Worm (Caenorhabditis elegans) whole organism, early embryonic: ENCODE results near the gene rgs-11.

Source experiments
- B0310.2 ChIP-seq: sonication (generic microtip); optimal IDR thresholded peaks from 2 replicates; lab custom pipeline; 2016; ENCODE audit warnings: mild to moderate bottlenecking, missing genetic modification characterization, missing compliant biosample characterization
- F13C5.2 ChIP-seq: sonication (generic microtip); optimal IDR thresholded peaks from 2 replicates; lab custom pipeline; 2017; ENCODE audit warnings: mild to moderate bottlenecking, missing genetic modification characterization, inconsistent platforms, missing compliant biosample characterization
- aly-1 ChIP-seq: sonication (generic microtip); optimal IDR thresholded peaks from 2 replicates; lab custom pipeline; 2016; ENCODE audit warnings: missing genetic modification characterization, missing compliant biosample characterization
- ama-1 ChIP-seq: fragments of 150-350 bp; optimal IDR thresholded peaks from 2 replicates; lab custom pipeline; 2014
- ceh-13 ChIP-seq: fragments of 200-800 bp; sonication (Bioruptor generic); optimal IDR thresholded peaks from 2 replicates; lab custom pipeline; 2018; ENCODE audit warnings: mild to moderate bottlenecking, missing genetic modification characterization, missing compliant biosample characterization
- ceh-36 ChIP-seq: sonication (generic microtip); optimal IDR thresholded peaks from 2 replicates; lab custom pipeline; 2016; ENCODE audit warnings: missing genetic modification characterization, inconsistent platforms, missing compliant biosample characterization
- ets-7 ChIP-seq: sonication (generic microtip); optimal IDR thresholded peaks from 2 replicates; lab custom pipeline; 2016; ENCODE audit warnings: missing genotype, missing genetic modification characterization, missing compliant biosample characterization
- flt-1 ChIP-seq: fragments of 200-800 bp; sonication (Bioruptor generic); IDR thresholded peaks from 2 replicates; pipeline ENCODE4 v1.3.6; 2022; ENCODE audit warnings: missing genetic modification characterization, missing compliant biosample characterization
- hmbx-1 ChIP-seq: sonication (generic microtip); optimal IDR thresholded peaks from 2 replicates; lab custom pipeline; 2016; ENCODE audit warnings: mild to moderate bottlenecking, missing genetic modification characterization, missing compliant biosample characterization
- hmg-4 ChIP-seq: fragments of 200-800 bp; sonication (Bioruptor generic); optimal IDR thresholded peaks from 2 replicates; lab custom pipeline; 2018; ENCODE audit warnings: mild to moderate bottlenecking, missing genetic modification characterization, missing compliant biosample characterization
- hnd-1 ChIP-seq: sonication (generic microtip); optimal IDR thresholded peaks from 2 replicates; lab custom pipeline; 2016; ENCODE audit warnings: missing genetic modification characterization, missing compliant biosample characterization
- pes-1 ChIP-seq: fragments of 200-800 bp; sonication (Bioruptor generic); IDR thresholded peaks from 2 replicates; pipeline ENCODE4 v1.3.6; 2022; ENCODE audit warnings: missing genetic modification reagents, missing genetic modification characterization, missing compliant biosample characterization
- scrt-1 ChIP-seq: fragments of 200-800 bp; sonication (Bioruptor generic); IDR thresholded peaks from 2 replicates; pipeline ENCODE4 v1.3.6; 2022; ENCODE audit warnings: missing genetic modification characterization, missing compliant biosample characterization
- sea-1 ChIP-seq: fragments of 200-800 bp; sonication (Bioruptor generic); conservative IDR thresholded peaks from 2 replicates; pipeline ENCODE4 v1.3.6; 2022; ENCODE audit warnings: missing genetic modification characterization, missing compliant biosample characterization
- tbx-11 ChIP-seq: fragments of 200-800 bp; sonication (Bioruptor generic); IDR thresholded peaks from 2 replicates; pipeline ENCODE4 v1.3.6; 2022; ENCODE audit warnings: missing genetic modification characterization, missing compliant biosample characterization
- tbx-37 ChIP-seq: fragments of 200-800 bp; sonication (Bioruptor generic); conservative IDR thresholded peaks from 2 replicates; pipeline ENCODE4 v1.3.6; 2022; ENCODE audit warnings: missing genetic modification reagents, missing genetic modification characterization, missing compliant biosample characterization
- tra-4 ChIP-seq: sonication (generic microtip); optimal IDR thresholded peaks from 2 replicates; lab custom pipeline; 2017; ENCODE audit warnings: missing genetic modification characterization, missing compliant biosample characterization

rgs-11 gene

ce11 chrX:14983274-14983673 lies 18.9 kb downstream of the rgs-11 start, which contains the start of gene rbg-1:
TSS of gene rbg-1 (plus strand) at chrX:14983533.
- TF ChIP-seq ceh-36 (tag; lab: Kevin White, UChicago) (no peak), F13C5.2 (tag; lab: Kevin White, UChicago) (no peak), hmbx-1 (tag; lab: Kevin White, UChicago) (no peak), ceh-13 (GFP tag; lab: Kevin White, UChicago) (no peak), ama-1 (no peak), B0310.2 (tag; lab: Kevin White, UChicago) (no peak), sea-1 (no peak), scrt-1 (GFP tag; lab: Robert Waterston, UW) (no peak), tbx-11 (no peak), tbx-37 (GFP tag; lab: Robert Waterston, UW) (no peak), ets-7 (tag; lab: Kevin White, UChicago) (no peak), tra-4 (no peak), hnd-1 (no peak), aly-1 (tag; lab: Kevin White, UChicago) (no peak), pes-1 (GFP tag; lab: Robert Waterston, UW) (no peak), hmg-4 (GFP tag; lab: Kevin White, UChicago) (no peak), flt-1 (no peak)

ce11 chrX:14988160-14988559 lies 23.8 kb downstream of the rgs-11 start:
- TF ChIP-seq tbx-37 (GFP tag; lab: Robert Waterston, UW) = no peak
- TF ChIP-seq F13C5.2 (tag; lab: Kevin White, UChicago) = no peak
- TF ChIP-seq scrt-1 (GFP tag; lab: Robert Waterston, UW) = no peak
- TF ChIP-seq flt-1 = no peak
- TF ChIP-seq B0310.2 (tag; lab: Kevin White, UChicago) = no peak
- no peak for TF ChIP-seq hnd-1
- no peak for TF ChIP-seq hmbx-1 (tag; lab: Kevin White, UChicago)
- TF ChIP-seq sea-1 = no peak
- no peak for TF ChIP-seq hmg-4 (GFP tag; lab: Kevin White, UChicago)
- no peak for TF ChIP-seq ama-1
- TF ChIP-seq ets-7 (tag; lab: Kevin White, UChicago) = no peak
- TF ChIP-seq ceh-36 (tag; lab: Kevin White, UChicago) = no peak
- no peak for TF ChIP-seq tbx-11
- TF ChIP-seq tra-4 = no peak
- no peak for TF ChIP-seq pes-1 (GFP tag; lab: Robert Waterston, UW)

ce11 chrX:14991280-14991679 lies 26.9 kb downstream of the rgs-11 start, which contains the start of gene iglr-1:
TSS of gene iglr-1 (minus strand) at chrX:14991380.
- TF ChIP-seq sea-1 (no peak), scrt-1 (GFP tag; lab: Robert Waterston, UW) (no peak), ceh-13 (GFP tag; lab: Kevin White, UChicago) (no peak), ets-7 (tag; lab: Kevin White, UChicago) (no peak), tbx-11 (no peak), aly-1 (tag; lab: Kevin White, UChicago) (no peak), hmg-4 (GFP tag; lab: Kevin White, UChicago) (no peak), hmbx-1 (tag; lab: Kevin White, UChicago) (no peak), tbx-37 (GFP tag; lab: Robert Waterston, UW) (no peak), pes-1 (GFP tag; lab: Robert Waterston, UW) (no peak), tra-4 (no peak), B0310.2 (tag; lab: Kevin White, UChicago) (no peak), ceh-36 (tag; lab: Kevin White, UChicago) (no peak), ama-1 (no peak), hnd-1 (no peak)

- TF ChIP-seq ets-7 (tag; lab: Kevin White, UChicago) = no peak
- no peak for TF ChIP-seq tra-4
- TF ChIP-seq aly-1 (tag; lab: Kevin White, UChicago) = no peak
- TF ChIP-seq ceh-13 (GFP tag; lab: Kevin White, UChicago) = no peak
- no peak for TF ChIP-seq ama-1
- TF ChIP-seq hmbx-1 (tag; lab: Kevin White, UChicago) = no peak
- TF ChIP-seq F13C5.2 (tag; lab: Kevin White, UChicago) = no peak
- TF ChIP-seq sea-1 = no peak
- no peak for TF ChIP-seq hmg-4 (GFP tag; lab: Kevin White, UChicago)
- no peak for TF ChIP-seq tbx-11
These were observed 29.4 kb downstream of the rgs-11 start for ce11 chrX:14993744-14994143.

ce11 chrX:14999101-14999500 lies 34.7 kb downstream of the rgs-11 start, which contains the start of gene cutl-3:
TSS of gene cutl-3 (minus strand) at chrX:14999201.
- TF ChIP-seq ama-1 (no peak), hmg-4 (GFP tag; lab: Kevin White, UChicago) (no peak), tra-4 (no peak), hnd-1 (no peak), hmbx-1 (tag; lab: Kevin White, UChicago) (no peak), ets-7 (tag; lab: Kevin White, UChicago) (no peak), flt-1 (no peak), pes-1 (GFP tag; lab: Robert Waterston, UW) (no peak), sea-1 (no peak), aly-1 (tag; lab: Kevin White, UChicago) (no peak), tbx-11 (no peak), ceh-13 (GFP tag; lab: Kevin White, UChicago) (no peak), ceh-36 (tag; lab: Kevin White, UChicago) (no peak)

- no peak for TF ChIP-seq ama-1
These were observed 39.7 kb downstream of the rgs-11 start, which contains the start of gene slc-25A18.1 for ce11 chrX:15003891-15004550. TSS of gene slc-25A18.1 (minus strand) at chrX:15003941.

ce11 chrX:15006847-15007358 lies 42.5 kb downstream of the rgs-11 start, which contains the start of gene ergi-2:
TSS of gene ergi-2 (minus strand) at chrX:15007308.
- TF ChIP-seq flt-1 (no peak), aly-1 (tag; lab: Kevin White, UChicago) (no peak), ama-1 (no peak), tbx-37 (GFP tag; lab: Robert Waterston, UW) (no peak), scrt-1 (GFP tag; lab: Robert Waterston, UW) (no peak), ets-7 (tag; lab: Kevin White, UChicago) (no peak), hnd-1 (no peak), ceh-13 (GFP tag; lab: Kevin White, UChicago) (no peak), ceh-36 (tag; lab: Kevin White, UChicago) (no peak)
